Fruit fly (Drosophila melanogaster): ENCODE measurements around the gene CG13003.

CG13003 gene

dm6 chrX:16816500-16816899, 59.8 kb downstream of the CG13003 start (continued):
- TF ChIP-seq fd64A (GFP tag; optimal IDR thresholded peaks at IDR 0.05) (no peak), HLHmδ (GFP tag; optimal IDR thresholded peaks at IDR 0.05) (no peak), CG17361 (GFP tag; IDR thresholded peaks at IDR 0.05) (peak; percentile 33; the same call in 1 of the 3 replicates), CG30020 (tag; optimal IDR thresholded peaks at IDR 0.05) (no peak), CG13123 (GFP tag; optimal IDR thresholded peaks at IDR 0.05) (no peak), CG14860 (GFP tag; IDR thresholded peaks at IDR 0.05; ENCODE audit: partially characterized antibody) (no peak), lilli (GFP tag; optimal IDR thresholded peaks at IDR 0.05) (no peak), gt (GFP tag; IDR thresholded peaks at IDR 0.05) (no peak), slbo (GFP tag; IDR thresholded peaks at IDR 0.05) (no peak), unpg (GFP tag; optimal IDR thresholded peaks at IDR 0.05) (no peak), CG6854 (GFP tag; optimal IDR thresholded peaks at IDR 0.05) (no peak), Mes4 (GFP tag; optimal IDR thresholded peaks at IDR 0.05) (no peak), grn (GFP tag; optimal IDR thresholded peaks at IDR 0.05) (no peak), Abd-B (GFP tag; optimal IDR thresholded peaks at IDR 0.05) (no peak), bbx (GFP tag; IDR thresholded peaks at IDR 0.05; ENCODE audit: partially characterized antibody) (no peak), Trl (optimal IDR thresholded peaks at IDR 0.05) (no peak), Trl (GFP tag; optimal IDR thresholded peaks at IDR 0.05) (no peak), Dad (GFP tag; optimal IDR thresholded peaks at IDR 0.05) (no peak), CG10267 (tag; optimal IDR thresholded peaks at IDR 0.05) (no peak), CG43689 (GFP tag; IDR thresholded peaks at IDR 0.05) (no peak), CG15514 (GFP tag; optimal IDR thresholded peaks at IDR 0.05) (no peak), CG1647 (GFP tag; optimal IDR thresholded peaks at IDR 0.05) (no peak), pnt (GFP tag; optimal IDR thresholded peaks at IDR 0.05) (no peak), Hmx (GFP tag; optimal IDR thresholded peaks at IDR 0.05) (no peak), hkb (optimal IDR thresholded peaks at IDR 0.05) (no peak), hkb (GFP tag; IDR thresholded peaks at IDR 0.05) (no peak), cwo (GFP tag; optimal IDR thresholded peaks at IDR 0.05) (no peak), ash1 (GFP tag; optimal IDR thresholded peaks at IDR 0.05) (no peak), Spps (tag; optimal IDR thresholded peaks at IDR 0.05) (no peak), CG14441 (GFP tag; IDR thresholded peaks at IDR 0.05) (no peak), Oli (tag; optimal IDR thresholded peaks at IDR 0.05) (no peak), CG15479 (GFP tag; optimal IDR thresholded peaks at IDR 0.05) (no peak), grau (tag; optimal IDR thresholded peaks at IDR 0.05) (no peak), dpn (GFP tag; optimal IDR thresholded peaks at IDR 0.05) (no peak), oc (tag; optimal IDR thresholded peaks at IDR 0.05) (no peak), CG12659 (GFP tag; optimal IDR thresholded peaks at IDR 0.05) (no peak), bab2 (GFP tag; optimal IDR thresholded peaks at IDR 0.05) (no peak), NK7.1 (GFP tag; optimal IDR thresholded peaks at IDR 0.05) (no peak), CG9797 (GFP tag; optimal IDR thresholded peaks at IDR 0.05) (no peak), CG16863 (GFP tag; optimal IDR thresholded peaks at IDR 0.05) (no peak), CG11560 (tag; IDR thresholded peaks at IDR 0.05) (no peak), CG11504 (tag; optimal IDR thresholded peaks at IDR 0.05) (peak; percentile 21), CoRest (tag; optimal IDR thresholded peaks at IDR 0.05) (peak; percentile 6), lola (GFP tag; optimal IDR thresholded peaks at IDR 0.05) (no peak), her (GFP tag; optimal IDR thresholded peaks at IDR 0.05) (no peak), CG18262 (tag; optimal IDR thresholded peaks at IDR 0.05) (peak; percentile 2), pan (optimal IDR thresholded peaks at IDR 0.05) (no peak), pan (GFP tag; optimal IDR thresholded peaks at IDR 0.05 in 1 of 2, IDR thresholded peaks at IDR 0.05 in 1 of 2) (peak in 1 of 2 experiments; percentile 16), Hsf (GFP tag; optimal IDR thresholded peaks at IDR 0.05) (no peak), Mrtf (GFP tag; IDR thresholded peaks at IDR 0.05) (no peak), CG34376 (GFP tag; optimal IDR thresholded peaks at IDR 0.05) (no peak), stwl (tag; optimal IDR thresholded peaks at IDR 0.05) (no peak)
